Worm (Caenorhabditis elegans): ENCODE results near the gene lin-48.

DNA sequence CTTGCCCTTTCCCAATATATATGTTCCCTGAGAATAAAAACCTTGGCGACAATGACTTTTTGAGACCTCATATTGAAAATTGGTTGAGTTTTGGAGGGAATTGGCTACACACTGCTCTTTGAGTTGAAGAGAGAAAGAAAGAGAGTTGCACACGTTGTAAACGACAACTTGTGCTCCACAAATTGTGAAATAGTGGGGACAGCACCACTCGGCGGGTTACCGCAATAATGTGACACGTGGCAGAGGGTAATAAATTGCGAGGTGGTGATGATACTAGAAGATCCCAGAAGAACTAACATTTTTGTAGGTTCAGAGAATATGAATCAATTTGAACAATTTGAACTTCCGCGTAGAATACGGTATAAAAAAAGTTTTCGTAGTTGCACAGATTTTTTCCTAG is 36.6 kb downstream of the lin-48 start:
- TF ChIP-seq ceh-83 (GFP tag; optimal IDR thresholded peaks at IDR 0.05) (no peak), pha-4 (tag; optimal IDR thresholded peaks at IDR 0.05) (no peak), ztf-11 (tag; optimal IDR thresholded peaks at IDR 0.05) (no peak), nhr-12 (tag; optimal IDR thresholded peaks at IDR 0.05) (no peak), unc-62 (GFP tag; optimal IDR thresholded peaks at IDR 0.05) (peak; percentile 52), ceh-39 (tag; optimal IDR thresholded peaks at IDR 0.05) (no peak), mls-2 (tag; optimal IDR thresholded peaks at IDR 0.05) (no peak), nhr-76 (tag; optimal IDR thresholded peaks at IDR 0.05) (no peak), lsy-2 (tag; optimal IDR thresholded peaks at IDR 0.05) (no peak), mab-5 (tag; optimal IDR thresholded peaks at IDR 0.05) (peak; percentile 40), nhr-237 (tag; optimal IDR thresholded peaks at IDR 0.05) (no peak), M03D4.4 (tag; optimal IDR thresholded peaks at IDR 0.05) (no peak), nhr-2 (tag; optimal IDR thresholded peaks at IDR 0.05) (no peak)
